Fruit fly (Drosophila melanogaster): Measurements from ENCODE around the gene Rel.

Rel gene

DNA sequence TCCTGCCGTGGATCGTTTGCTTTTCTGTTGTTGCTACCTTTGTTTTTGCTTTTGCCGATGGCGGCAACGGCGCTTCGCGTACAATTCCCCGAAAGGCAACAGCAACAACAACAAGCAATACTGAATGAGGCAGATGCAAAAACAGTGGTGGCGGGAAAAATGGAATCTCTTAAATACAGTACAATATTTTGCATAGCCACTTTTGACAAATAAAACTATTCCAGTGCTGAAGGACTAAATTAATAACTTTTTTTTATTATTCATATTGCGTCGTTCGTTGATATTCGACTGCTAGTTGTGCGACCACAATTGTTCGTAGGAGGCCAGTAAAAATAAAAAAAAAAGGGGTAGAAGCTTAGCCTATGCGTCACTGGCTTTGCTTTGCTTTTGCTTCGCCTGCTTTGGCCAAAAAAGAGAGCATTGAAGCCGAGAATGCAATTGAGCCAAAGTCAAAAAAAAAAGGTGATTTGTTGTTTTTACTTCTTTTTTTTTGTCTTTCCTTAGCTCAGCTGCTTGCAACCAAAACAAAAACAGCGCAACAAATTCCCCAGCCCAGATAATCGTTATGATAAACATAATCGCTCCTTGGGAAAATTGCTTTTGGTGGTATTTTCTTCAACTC is 15.9 kb downstream of the Rel start (continued):
- peak; percentile 87 for TF ChIP-seq Hmr (GFP tag; optimal IDR thresholded peaks at IDR 0.05)
- TF ChIP-seq CG4282 (GFP tag; optimal IDR thresholded peaks at IDR 0.05): peak; percentile 52
- TF ChIP-seq CG32772 (GFP tag; IDR thresholded peaks at IDR 0.05): peak; percentile 90
- TF ChIP-seq sd (tag; optimal IDR thresholded peaks at IDR 0.05): peak; percentile 57
- TF ChIP-seq grn (GFP tag; optimal IDR thresholded peaks at IDR 0.05): no peak
- TF ChIP-seq nmo (GFP tag; optimal IDR thresholded peaks at IDR 0.05): peak; percentile 82
- peak; percentile 92 for TF ChIP-seq CG17328 (GFP tag; IDR thresholded peaks at IDR 0.05)
- peak; percentile 74 for TF ChIP-seq shn (GFP tag; optimal IDR thresholded peaks at IDR 0.05)
- TF ChIP-seq CG1603 (tag; optimal IDR thresholded peaks at IDR 0.05): peak; percentile 83
- peak; percentile 92 for TF ChIP-seq CG10366 (GFP tag; IDR thresholded peaks at IDR 0.05)
- peak; percentile 76 for TF ChIP-seq CG30431 (GFP tag; optimal IDR thresholded peaks at IDR 0.05)
- TF ChIP-seq pum (GFP tag; optimal IDR thresholded peaks at IDR 0.05): peak; percentile 82
- no peak for TF ChIP-seq sim (GFP tag; IDR thresholded peaks at IDR 0.05)
- peak; percentile 60 for TF ChIP-seq Nf-YB (GFP tag; optimal IDR thresholded peaks at IDR 0.05)
- peak; percentile 91 for TF ChIP-seq gem (tag; optimal IDR thresholded peaks at IDR 0.05)
- TF ChIP-seq vvl (GFP tag; IDR thresholded peaks at IDR 0.05): peak; percentile 92
- TF ChIP-seq exex (tag; optimal IDR thresholded peaks at IDR 0.05): peak; percentile 39
- peak; percentile 77 for TF ChIP-seq gt (GFP tag; IDR thresholded peaks at IDR 0.05)
- TF ChIP-seq CG14860 (GFP tag; IDR thresholded peaks at IDR 0.05; ENCODE audit: partially characterized antibody): no peak
- peak; percentile 60 for TF ChIP-seq psq (GFP tag; optimal IDR thresholded peaks at IDR 0.05)
- peak; percentile 93 for TF ChIP-seq ranshi (GFP tag; IDR thresholded peaks at IDR 0.05)
- no peak for TF ChIP-seq gfzf (GFP tag; optimal IDR thresholded peaks at IDR 0.05)
- peak; percentile 28 for TF ChIP-seq slou (GFP tag; optimal IDR thresholded peaks at IDR 0.05)
- no peak for TF ChIP-seq cg (GFP tag; optimal IDR thresholded peaks at IDR 0.05)
- peak; percentile 89 for TF ChIP-seq ap (GFP tag; IDR thresholded peaks at IDR 0.05)
- no peak for TF ChIP-seq prd (optimal IDR thresholded peaks at IDR 0.05)
- peak; percentile 90 for TF ChIP-seq prd (GFP tag; IDR thresholded peaks at IDR 0.05)
- TF ChIP-seq YL-1 (GFP tag; optimal IDR thresholded peaks at IDR 0.05): peak; percentile 16
- peak; percentile 77 for TF ChIP-seq Max (GFP tag; optimal IDR thresholded peaks at IDR 0.05)
- TF ChIP-seq CG13287 (GFP tag; IDR thresholded peaks at IDR 0.05; ENCODE audit: partially characterized antibody): no peak
- TF ChIP-seq CrebB (tag; optimal IDR thresholded peaks at IDR 0.05): peak; percentile 74
- TF ChIP-seq CG33557 (GFP tag; optimal IDR thresholded peaks at IDR 0.05): no peak
- peak; percentile 83 for TF ChIP-seq CG8388 (GFP tag; optimal IDR thresholded peaks at IDR 0.05)
- TF ChIP-seq vfl (GFP tag; optimal IDR thresholded peaks at IDR 0.05): peak; percentile 80
- TF ChIP-seq H15 (GFP tag; IDR thresholded peaks at IDR 0.05): peak; percentile 92
- no peak for TF ChIP-seq Doc2 (GFP tag; IDR thresholded peaks at IDR 0.05)
- TF ChIP-seq mirr (GFP tag; optimal IDR thresholded peaks at IDR 0.05): no peak
- peak; percentile 44 for TF ChIP-seq en (GFP tag; optimal IDR thresholded peaks at IDR 0.05)
- TF ChIP-seq BEAF-32 (GFP tag; optimal IDR thresholded peaks at IDR 0.05): no peak
- peak; percentile 84 for TF ChIP-seq CoRest (tag; optimal IDR thresholded peaks at IDR 0.05)
- TF ChIP-seq CG43689 (GFP tag; IDR thresholded peaks at IDR 0.05): peak; percentile 86
- TF ChIP-seq CG2678 (tag; optimal IDR thresholded peaks at IDR 0.05): peak; percentile 87
- peak; percentile 85 for TF ChIP-seq BtbVII (GFP tag; optimal IDR thresholded peaks at IDR 0.05)
- TF ChIP-seq knrl (GFP tag; IDR thresholded peaks at IDR 0.05; ENCODE audit: partially characterized antibody): no peak
- TF ChIP-seq Elba2 (GFP tag; optimal IDR thresholded peaks at IDR 0.05): no peak
- peak; percentile 91 for TF ChIP-seq CG14441 (GFP tag; IDR thresholded peaks at IDR 0.05)
- TF ChIP-seq CG33213 (GFP tag; optimal IDR thresholded peaks at IDR 0.05): peak; percentile 48
- no peak for TF ChIP-seq pfk (GFP tag; optimal IDR thresholded peaks at IDR 0.05)
- TF ChIP-seq CG11560 (tag; IDR thresholded peaks at IDR 0.05): peak; percentile 69; the same call in 2 of the 3 replicates
- TF ChIP-seq HLH54F (GFP tag; optimal IDR thresholded peaks at IDR 0.05): peak; percentile 84
